Fruit fly (Drosophila melanogaster) whole organism, wandering third instar larva: Measurements from ENCODE around the gene CG12506.

Source experiments
- Abd-B ChIP-seq: fragments of >200 bp; optimal IDR thresholded peaks from 2 replicates; lab custom pipeline; 2017; ENCODE audit warnings: missing biosample characterization, missing genetic modification characterization
- CG32264 ChIP-seq: fragments of 200-800 bp; sonication (Bioruptor generic); optimal IDR thresholded peaks from 2 replicates; lab custom pipeline; 2016; ENCODE audit warnings: missing biosample characterization, missing genetic modification characterization
- Dfd ChIP-seq: fragments of >200 bp; optimal IDR thresholded peaks from 2 replicates; lab custom pipeline; 2017; ENCODE audit warnings: missing biosample characterization, missing genetic modification characterization
- GATAd ChIP-seq: sonication (Bioruptor generic); optimal IDR thresholded peaks from 2 replicates; lab custom pipeline; 2016; ENCODE audit warnings: missing biosample characterization, missing genetic modification characterization
- HLH106 ChIP-seq: fragments of 200-800 bp; optimal IDR thresholded peaks from 3 replicates; lab custom pipeline; 2019; ENCODE audit warnings: missing biosample characterization, mild to moderate bottlenecking, missing genetic modification characterization, moderate library complexity
- Hnf4 ChIP-seq: fragments of 200-800 bp; sonication (Bioruptor generic); optimal IDR thresholded peaks from 2 replicates; lab custom pipeline; 2016; ENCODE audit warnings: missing biosample characterization, mild to moderate bottlenecking, missing genetic modification characterization
- Hr83 ChIP-seq: fragments of 200-300 bp; sonication (Bioruptor generic); optimal IDR thresholded peaks from 2 replicates; lab custom pipeline; 2016; ENCODE audit warnings: missing biosample characterization, mild to moderate bottlenecking, missing genetic modification characterization, moderate library complexity; ENCODE audit not compliant: poor library complexity, severe bottlenecking
- Jra ChIP-seq: sonication (Bioruptor generic); optimal IDR thresholded peaks from 2 replicates; lab custom pipeline; 2016; ENCODE audit warnings: missing biosample characterization, missing genetic modification characterization
- Mio ChIP-seq: sonication (Bioruptor generic); optimal IDR thresholded peaks from 2 replicates; lab custom pipeline; 2016; ENCODE audit warnings: missing biosample characterization, missing genetic modification characterization
- Myc ChIP-seq: fragments of >200 bp; optimal IDR thresholded peaks from 2 replicates; lab custom pipeline; 2017
- N ChIP-seq: fragments of >200 bp; optimal IDR thresholded peaks from 2 replicates; lab custom pipeline; 2018; ENCODE audit warnings: missing biosample characterization, missing external identifiers, missing genetic modification characterization
- OdsH ChIP-seq: fragments of 200-800 bp; sonication (Bioruptor generic); optimal IDR thresholded peaks from 2 replicates; lab custom pipeline; 2016; ENCODE audit warnings: missing biosample characterization, mild to moderate bottlenecking, missing genetic modification characterization
- Rel ChIP-seq, 2 experiments: fragments of 200-800 bp; sonication (Bioruptor generic) in 1 of 2; optimal IDR thresholded peaks; 2 replicates in 1 of 2; 3 replicates in 1 of 2; lab custom pipeline; 2016 to 2019; ENCODE audit warnings: mild to moderate bottlenecking in 2 of 2, missing biosample characterization in 2 of 2, missing genetic modification characterization in 2 of 2, moderate library complexity in 1 of 2
- Sp1 ChIP-seq: fragments of 200-800 bp; sonication (Bioruptor generic); optimal IDR thresholded peaks from 3 replicates; lab custom pipeline; 2019; ENCODE audit warnings: missing biosample characterization, mild to moderate bottlenecking, missing genetic modification characterization, moderate library complexity
- Vsx2 ChIP-seq: fragments of 200-300, 225-300 bp; sonication (Bioruptor generic); optimal IDR thresholded peaks from 2 replicates; lab custom pipeline; 2018; ENCODE audit warnings: missing biosample characterization, missing genetic modification characterization; ENCODE audit not compliant: partially characterized antibody
- br ChIP-seq: fragments of 200-800 bp; sonication (Bioruptor generic); optimal IDR thresholded peaks from 2 replicates; lab custom pipeline; 2016; ENCODE audit warnings: missing biosample characterization, missing genetic modification characterization
- brk ChIP-seq: fragments of 200-800 bp; sonication (Bioruptor generic); optimal IDR thresholded peaks from 2 replicates; lab custom pipeline; 2016; ENCODE audit warnings: missing biosample characterization, mild to moderate bottlenecking, missing genetic modification characterization
- dl ChIP-seq, 2 experiments: fragments of 175-275, 200-275 bp in 1 of 2; fragments of 200-275 bp in 1 of 2; sonication (Bioruptor generic); optimal IDR thresholded peaks; lab custom pipeline; 2018; ENCODE audit warnings: mild to moderate bottlenecking in 2 of 2, missing biosample characterization in 2 of 2, missing genetic modification characterization in 2 of 2, moderate library complexity in 2 of 2; ENCODE audit not compliant: partially characterized antibody in 2 of 2, insufficient read depth in 1 of 2
- dmrt93B ChIP-seq: fragments of 200-800 bp; sonication (Bioruptor generic); optimal IDR thresholded peaks from 2 replicates; lab custom pipeline; 2018; ENCODE audit warnings: missing biosample characterization, mild to moderate bottlenecking, missing genetic modification characterization
- dsf ChIP-seq: sonication (Bioruptor generic); optimal IDR thresholded peaks from 2 replicates; lab custom pipeline; 2016; ENCODE audit warnings: missing biosample characterization, missing genetic modification characterization, borderline replicate concordance
- ey ChIP-seq: fragments of 200-800 bp; sonication (Bioruptor generic); optimal IDR thresholded peaks from 2 replicates; lab custom pipeline; 2016; ENCODE audit warnings: missing biosample characterization, missing genetic modification characterization
- foxo ChIP-seq, 2 experiments: fragments of 200-800 bp; sonication (Bioruptor generic); optimal IDR thresholded peaks; 2 replicates in 1 of 2; 3 replicates in 1 of 2; lab custom pipeline; 2016 to 2017; ENCODE audit warnings: missing biosample characterization in 2 of 2, missing genetic modification characterization in 2 of 2
- fru ChIP-seq: fragments of 200-800 bp; sonication (Bioruptor generic); optimal IDR thresholded peaks from 3 replicates; lab custom pipeline; 2016; ENCODE audit warnings: missing biosample characterization, mild to moderate bottlenecking, missing genetic modification characterization
- h ChIP-seq: fragments of 200-800 bp; sonication (Bioruptor generic); optimal IDR thresholded peaks from 3 replicates; lab custom pipeline; 2016; ENCODE audit warnings: missing biosample characterization, mild to moderate bottlenecking, missing genetic modification characterization
- jim ChIP-seq: fragments of 175-275, 200-325 bp; sonication (Bioruptor generic); optimal IDR thresholded peaks from 2 replicates; lab custom pipeline; 2016; ENCODE audit warnings: missing biosample characterization, mild to moderate bottlenecking, missing genetic modification characterization
- pan ChIP-seq: fragments of >200 bp; optimal IDR thresholded peaks from 2 replicates; lab custom pipeline; 2017
- psq ChIP-seq: fragments of 200-800 bp; sonication (Bioruptor generic); optimal IDR thresholded peaks from 3 replicates; lab custom pipeline; 2017; ENCODE audit warnings: missing biosample characterization, mild to moderate bottlenecking, missing genetic modification characterization, moderate library complexity
- rgr ChIP-seq: fragments of 200-800 bp; sonication (Bioruptor generic); optimal IDR thresholded peaks from 3 replicates; lab custom pipeline; 2016; ENCODE audit warnings: missing biosample characterization, mild to moderate bottlenecking, missing genetic modification characterization
- sage ChIP-seq: fragments of 200-800 bp; sonication (Bioruptor generic); optimal IDR thresholded peaks from 2 replicates; lab custom pipeline; 2016; ENCODE audit warnings: missing biosample characterization, mild to moderate bottlenecking, missing genetic modification characterization
- sv ChIP-seq: fragments of 200-800 bp; sonication (Bioruptor generic); optimal IDR thresholded peaks from 3 replicates; lab custom pipeline; 2016; ENCODE audit warnings: missing biosample characterization, missing genetic modification characterization
- tai ChIP-seq: sonication (Bioruptor generic); optimal IDR thresholded peaks from 2 replicates; lab custom pipeline; 2016; ENCODE audit warnings: missing biosample characterization, missing genetic modification characterization
- usp ChIP-seq: fragments of >200 bp; optimal IDR thresholded peaks from 2 replicates; lab custom pipeline; 2017; ENCODE audit warnings: missing biosample characterization, missing genetic modification characterization
- woc ChIP-seq: sonication (Bioruptor generic); optimal IDR thresholded peaks from 2 replicates; lab custom pipeline; 2016; ENCODE audit warnings: missing biosample characterization, mild to moderate bottlenecking, missing genetic modification characterization

The CG12506 gene

dm6 chr2L:773247-773646 is at the start of gene CG12506:
CG12506 (plus strand) TSS chr2L:773547.
- TF ChIP-seq psq (no peak), rgr (GFP tag; lab: Kevin White, UChicago) (no peak), Abd-B (GFP tag; lab: Kevin White, UChicago) (no peak), ey (no peak), foxo (GFP tag; optimal IDR thresholded peaks at IDR 0.05; lab: Kevin White, UChicago) (no peak), usp (no peak), Dfd (no peak), pan (no peak), Mio (no peak), br (GFP tag; lab: Kevin White, UChicago) (no peak), dmrt93B (no peak), HLH106 (no peak), Jra (GFP tag; lab: Kevin White, UChicago) (no peak), Vsx2 (no peak), CG32264 (no peak), Sp1 (GFP tag; lab: Kevin White, UChicago) (no peak)

- TF ChIP-seq fru (peak; percentile 12), h (GFP tag; lab: Kevin White, UChicago) (peak; percentile 10), GATAd (GFP tag; lab: Kevin White, UChicago) (no peak)
Measured at dm6 chr2L:723799-724531, 49.4 kb upstream of the CG12506 start.

dm6 chr2L:724746-725145 is 48.6 kb upstream of the CG12506 start:
- no peak for TF ChIP-seq dsf (GFP tag; lab: Kevin White, UChicago)
- TF ChIP-seq fru = peak; percentile 17
- no peak for TF ChIP-seq Mio
- TF ChIP-seq HLH106 = no peak
- TF ChIP-seq Sp1 (GFP tag; lab: Kevin White, UChicago) = no peak
- TF ChIP-seq woc = peak; percentile 11
- TF ChIP-seq tai = no peak
- TF ChIP-seq GATAd (GFP tag; lab: Kevin White, UChicago) = no peak
- no peak for TF ChIP-seq pan
- no peak for TF ChIP-seq N (GFP tag; lab: Kevin White, UChicago)

- TF ChIP-seq br (GFP tag; lab: Kevin White, UChicago) (no peak), HLH106 (no peak), pan (no peak), Myc (lab: Kevin White, UChicago) (no peak), psq (no peak), OdsH (GFP tag; lab: Kevin White, UChicago) (no peak), sage (no peak)
Measured at dm6 chr2L:728062-728461, 45.3 kb upstream of the CG12506 start, which contains the start of gene Hsp60B. Hsp60B (plus strand) TSS chr2L:728362.

dm6 chr2L:732105-732504 is 41.2 kb upstream of the CG12506 start:
- no peak for TF ChIP-seq dl (GFP tag; optimal IDR thresholded peaks at IDR 0.05; lab: Kevin White, UChicago; ENCODE audit: insufficient read depth in 1 of 2, partially characterized antibody in 2 of 2)
- no peak for TF ChIP-seq CG32264
- TF ChIP-seq tai = no peak
- TF ChIP-seq usp = no peak
- no peak for TF ChIP-seq brk
- TF ChIP-seq dsf (GFP tag; lab: Kevin White, UChicago) = no peak
- no peak for TF ChIP-seq Abd-B (GFP tag; lab: Kevin White, UChicago)
- TF ChIP-seq OdsH (GFP tag; lab: Kevin White, UChicago) = no peak
- TF ChIP-seq N (GFP tag; lab: Kevin White, UChicago) = no peak
- no peak for TF ChIP-seq sage
- TF ChIP-seq Jra (GFP tag; lab: Kevin White, UChicago) = no peak

dm6 chr2L:734120-734519 is 39.2 kb upstream of the CG12506 start:
- no peak for TF ChIP-seq Rel (GFP tag; optimal IDR thresholded peaks at IDR 0.05; lab: Kevin White, UChicago)
- no peak for TF ChIP-seq Rel (tag; optimal IDR thresholded peaks at IDR 0.05; lab: Kevin White, UChicago)
- TF ChIP-seq jim (GFP tag; lab: Kevin White, UChicago) = no peak
- no peak for TF ChIP-seq Hr83 (GFP tag; lab: Kevin White, UChicago)
- TF ChIP-seq pan = no peak
- TF ChIP-seq h (GFP tag; lab: Kevin White, UChicago) = no peak
- no peak for TF ChIP-seq Hnf4 (GFP tag; lab: Kevin White, UChicago)
- no peak for TF ChIP-seq rgr (GFP tag; lab: Kevin White, UChicago)
- TF ChIP-seq sv (GFP tag; lab: Kevin White, UChicago) = no peak
- TF ChIP-seq br (GFP tag; lab: Kevin White, UChicago) = no peak
- no peak for TF ChIP-seq CG32264
- TF ChIP-seq Myc (lab: Kevin White, UChicago) = no peak
- TF ChIP-seq Abd-B (GFP tag; lab: Kevin White, UChicago) = no peak
